Fruit fly (Drosophila melanogaster): Measurements from ENCODE around the gene Tnpo-SR.

DNA sequence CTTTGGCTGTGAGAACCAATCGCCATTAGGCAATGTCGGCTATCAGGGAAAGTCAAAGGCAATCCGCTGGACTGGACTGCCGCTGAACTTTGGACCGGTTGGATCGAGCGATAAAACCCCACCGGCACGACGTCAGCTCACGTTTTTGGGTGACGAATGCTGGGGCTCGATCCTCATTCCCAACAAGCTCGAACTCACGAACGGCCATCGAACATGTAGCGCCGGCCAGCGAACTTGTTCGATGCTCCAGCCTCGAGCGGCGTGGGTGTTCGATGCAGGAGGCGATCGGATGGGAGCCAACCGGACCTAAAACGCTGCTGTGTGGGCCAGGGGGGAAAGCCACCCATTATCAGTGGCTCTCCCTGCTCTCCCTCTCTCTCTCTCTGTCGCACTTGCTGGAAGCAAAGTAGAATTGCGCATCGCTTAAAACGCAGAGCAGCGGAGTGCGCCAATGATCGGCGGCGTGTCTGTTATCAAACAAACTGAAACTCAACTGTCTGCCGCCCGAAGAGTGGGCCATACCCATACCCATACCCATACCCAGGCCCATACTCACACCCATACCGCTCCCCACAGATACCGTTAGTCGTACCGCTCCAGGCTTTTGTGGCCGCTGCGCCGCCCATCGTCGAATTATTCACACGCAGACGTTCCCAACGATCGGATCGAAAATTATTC, 45.0 kb downstream of the Tnpo-SR start, which contains the start of gene daw:
- TF ChIP-seq CG7368 (GFP tag; optimal IDR thresholded peaks at IDR 0.05) (peak; percentile 68), CG6792 (GFP tag; optimal IDR thresholded peaks at IDR 0.05) (no peak), CG10669 (GFP tag; optimal IDR thresholded peaks at IDR 0.05) (peak; percentile 58), Eip93F (GFP tag; optimal IDR thresholded peaks at IDR 0.05) (peak; percentile 83), CG11762 (GFP tag; optimal IDR thresholded peaks at IDR 0.05; ENCODE audit: insufficient read depth) (peak; percentile 12), lz (GFP tag; optimal IDR thresholded peaks at IDR 0.05) (no peak), CG11294 (GFP tag; IDR thresholded peaks at IDR 0.05) (no peak), CG6276 (GFP tag; optimal IDR thresholded peaks at IDR 0.05) (peak; percentile 84), cyc (GFP tag; optimal IDR thresholded peaks at IDR 0.05) (no peak), Eip78C (GFP tag) (peak; percentile 76)
